Fruit fly (Drosophila melanogaster) whole organism, embryonic: ENCODE measurements around the gene dbe.

Experiments
- C15 ChIP-seq: fragments of 200-800 bp; sonication (Bioruptor generic); IDR thresholded peaks from 3 replicates; pipeline ENCODE4 v1.3.6; 2022; ENCODE audit warnings: missing biosample characterization, missing genetic modification characterization
- CG12659 ChIP-seq: fragments of 200-800 bp; sonication (Bioruptor generic); optimal IDR thresholded peaks from 3 replicates; lab custom pipeline; 2017; ENCODE audit warnings: mild to moderate bottlenecking, missing biosample characterization, missing genetic modification reagents, missing genetic modification characterization
- CG13424 ChIP-seq: fragments of 200-800 bp; sonication (Bioruptor generic); optimal IDR thresholded peaks from 2 replicates; lab custom pipeline; 2019; ENCODE audit warnings: missing biosample characterization, mild to moderate bottlenecking, missing genetic modification characterization, moderate library complexity
- CG17612 ChIP-seq: fragments of 200-800 bp; sonication (Bioruptor generic); IDR thresholded peaks from 2 replicates; pipeline ENCODE4 v1.3.6; 2022; ENCODE audit warnings: missing biosample characterization, missing genetic modification characterization
- CG1792 ChIP-seq: fragments of 200-800 bp; sonication (Bioruptor generic); optimal IDR thresholded peaks from 2 replicates; lab custom pipeline; 2016; ENCODE audit warnings: missing biosample characterization, missing genetic modification characterization
- CG18011 ChIP-seq: fragments of 200-800 bp; sonication (Bioruptor generic); optimal IDR thresholded peaks from 2 replicates; lab custom pipeline; 2017; ENCODE audit warnings: missing biosample characterization, missing genetic modification characterization, mild to moderate bottlenecking, moderate library complexity, missing genotype
- CG18619 ChIP-seq: fragments of 200-800 bp; sonication (Bioruptor generic); optimal IDR thresholded peaks from 3 replicates; lab custom pipeline; 2017; ENCODE audit warnings: missing biosample characterization, mild to moderate bottlenecking, missing genetic modification characterization
- CG30403 ChIP-seq: fragments of 200-800 bp; sonication (Bioruptor generic); optimal IDR thresholded peaks from 3 replicates; lab custom pipeline; 2016; ENCODE audit warnings: missing biosample characterization, missing genetic modification characterization
- CG31365 ChIP-seq: fragments of 200-800 bp; sonication (Bioruptor generic); optimal IDR thresholded peaks from 2 replicates; lab custom pipeline; 2018; ENCODE audit warnings: missing biosample characterization, mild to moderate bottlenecking, missing genetic modification characterization
- CG3995 ChIP-seq: fragments of 200-800 bp; sonication (Bioruptor generic); optimal IDR thresholded peaks from 3 replicates; lab custom pipeline; 2016; ENCODE audit warnings: missing biosample characterization, missing genetic modification characterization
- CG4404 ChIP-seq: fragments of 200-800 bp; sonication (Bioruptor generic); IDR thresholded peaks from 2 replicates; pipeline ENCODE4 v1.3.6; 2022; ENCODE audit warnings: missing biosample characterization, missing genetic modification characterization
- CG5180 ChIP-seq: fragments of 200-800 bp; sonication (Bioruptor generic); optimal IDR thresholded peaks from 3 replicates; lab custom pipeline; 2017; ENCODE audit warnings: missing biosample characterization, missing genetic modification characterization, mild to moderate bottlenecking, moderate library complexity, missing genetic modification reagents
- CG7786 ChIP-seq: fragments of 200-800 bp; sonication (Bioruptor generic); optimal IDR thresholded peaks from 2 replicates; lab custom pipeline; 2016; ENCODE audit warnings: missing biosample characterization, missing genetic modification characterization
- CG7839 ChIP-seq: fragments of 200-800 bp; sonication (Bioruptor generic); optimal IDR thresholded peaks from 3 replicates; lab custom pipeline; 2018; ENCODE audit warnings: missing biosample characterization, mild to moderate bottlenecking, missing genetic modification characterization, moderate library complexity
- CG7987 ChIP-seq: fragments of 200-800 bp; sonication (Bioruptor generic); optimal IDR thresholded peaks from 2 replicates; lab custom pipeline; 2018; ENCODE audit warnings: missing biosample characterization, mild to moderate bottlenecking, missing genetic modification characterization, moderate library complexity
- CG8359 ChIP-seq: fragments of 200-800 bp; sonication (Bioruptor generic); optimal IDR thresholded peaks from 2 replicates; lab custom pipeline; 2017; ENCODE audit warnings: missing biosample characterization, mild to moderate bottlenecking, missing genetic modification characterization, borderline replicate concordance
- CG8478 ChIP-seq: fragments of >200 bp; optimal IDR thresholded peaks from 2 replicates; lab custom pipeline; 2018
- CG9215 ChIP-seq: fragments of 200-800 bp; sonication (Bioruptor generic); IDR thresholded peaks from 2 replicates; pipeline ENCODE4 v1.3.6; 2022; ENCODE audit warnings: missing biosample characterization, missing genetic modification characterization
- CG9727 ChIP-seq: fragments of 200-800 bp; sonication (Bioruptor generic); optimal IDR thresholded peaks from 3 replicates; lab custom pipeline; 2017; ENCODE audit warnings: missing biosample characterization, mild to moderate bottlenecking, missing genetic modification characterization
- CTCF ChIP-seq: fragments of 200-800 bp; sonication (Bioruptor generic); optimal IDR thresholded peaks from 2 replicates; lab custom pipeline; 2017; ENCODE audit warnings: missing biosample characterization, mild to moderate bottlenecking, missing genetic modification characterization, moderate library complexity
- Dad ChIP-seq: fragments of 200-800 bp; sonication (Bioruptor generic); optimal IDR thresholded peaks from 3 replicates; lab custom pipeline; 2016; ENCODE audit warnings: missing biosample characterization, missing genetic modification characterization
- Dbx ChIP-seq: fragments of 200-800 bp; sonication (Bioruptor generic); IDR thresholded peaks from 3 replicates; pipeline ENCODE4 v1.3.6; 2022; ENCODE audit warnings: missing biosample characterization, missing genetic modification characterization
- Doc2 ChIP-seq: fragments of 200-800 bp; sonication (Bioruptor generic); IDR thresholded peaks from 2 replicates; pipeline ENCODE4 v1.3.6; 2022; ENCODE audit warnings: missing biosample characterization, missing genetic modification characterization
- Elba2 ChIP-seq: fragments of 200-800 bp; sonication (Bioruptor generic); optimal IDR thresholded peaks from 3 replicates; lab custom pipeline; 2016; ENCODE audit warnings: missing biosample characterization, missing genetic modification characterization
- Gug ChIP-seq: fragments of 200-800 bp; sonication (Bioruptor generic); IDR thresholded peaks from 4 replicates; pipeline ENCODE4 v1.3.6; 2022; ENCODE audit warnings: missing biosample characterization, missing genetic modification characterization
- Hr39 ChIP-seq: fragments of >200 bp; optimal IDR thresholded peaks from 2 replicates; lab custom pipeline; 2017
- Lpt ChIP-seq: fragments of >200 bp; optimal IDR thresholded peaks from 2 replicates; lab custom pipeline; 2018; ENCODE audit warnings: missing biosample characterization, missing genetic modification characterization
- Scr ChIP-seq: fragments of 200-800 bp; sonication (Bioruptor generic); IDR thresholded peaks from 2 replicates; pipeline ENCODE4 v1.3.6; 2022; ENCODE audit warnings: missing biosample characterization, missing genetic modification characterization; ENCODE audit not compliant: partially characterized antibody
- Taf1 ChIP-seq: fragments of 200-800 bp; sonication (Bioruptor generic); IDR thresholded peaks from 2 replicates; pipeline ENCODE4 v1.3.6; 2022; ENCODE audit warnings: missing biosample characterization, missing genetic modification characterization
- ase ChIP-seq: fragments of 200-800 bp; sonication (Bioruptor generic); IDR thresholded peaks from 3 replicates; pipeline ENCODE4 v1.3.6; 2022; ENCODE audit warnings: missing biosample characterization, missing genetic modification characterization
- ato ChIP-seq: fragments of 200-800 bp; sonication (Bioruptor generic); IDR thresholded peaks from 2 replicates; pipeline ENCODE4 v1.3.6; 2022; ENCODE audit warnings: missing biosample characterization, missing genetic modification characterization; ENCODE audit not compliant: partially characterized antibody
- br ChIP-seq: fragments of >200 bp; optimal IDR thresholded peaks from 2 replicates; lab custom pipeline; 2017
- btn ChIP-seq: fragments of 200-800 bp; sonication (Bioruptor generic); optimal IDR thresholded peaks from 2 replicates; lab custom pipeline; 2016; ENCODE audit warnings: missing biosample characterization, missing genetic modification characterization
- cas ChIP-seq: fragments of 200-800 bp; sonication (Bioruptor generic); IDR thresholded peaks from 2 replicates; pipeline ENCODE4 v1.3.6; 2022; ENCODE audit warnings: missing biosample characterization, missing genetic modification characterization
- chinmo ChIP-seq: fragments of 200-800 bp; sonication (Bioruptor generic); IDR thresholded peaks from 4 replicates; pipeline ENCODE4 v1.3.6; 2022; ENCODE audit warnings: missing biosample characterization, missing genetic modification characterization; ENCODE audit not compliant: partially characterized antibody
- da ChIP-seq: fragments of 200-800 bp; sonication (Bioruptor generic); optimal IDR thresholded peaks from 2 replicates; lab custom pipeline; 2016; ENCODE audit warnings: missing biosample characterization, missing genetic modification characterization
- dm ChIP-seq: fragments of 200-800 bp; sonication (Bioruptor generic); optimal IDR thresholded peaks from 3 replicates; lab custom pipeline; 2016; ENCODE audit warnings: missing biosample characterization, missing genetic modification characterization
- fd64A ChIP-seq: fragments of 200-800 bp; sonication (Bioruptor generic); optimal IDR thresholded peaks from 3 replicates; lab custom pipeline; 2018; ENCODE audit warnings: missing biosample characterization, mild to moderate bottlenecking, missing genetic modification characterization
- fu2 ChIP-seq: fragments of 200-800 bp; sonication (Bioruptor generic); optimal IDR thresholded peaks from 2 replicates; lab custom pipeline; 2016; ENCODE audit warnings: missing biosample characterization, missing genetic modification characterization
- gfzf ChIP-seq: fragments of 200-800 bp; sonication (Bioruptor generic); optimal IDR thresholded peaks from 2 replicates; lab custom pipeline; 2016; ENCODE audit warnings: missing biosample characterization, mild to moderate bottlenecking, missing genetic modification characterization, moderate library complexity
- grn ChIP-seq: fragments of 200-800 bp; sonication (Bioruptor generic); optimal IDR thresholded peaks from 3 replicates; lab custom pipeline; 2017; ENCODE audit warnings: missing biosample characterization, missing genetic modification characterization
- kay ChIP-seq: fragments of 200-800 bp; sonication (Bioruptor generic); optimal IDR thresholded peaks from 2 replicates; lab custom pipeline; 2016; ENCODE audit warnings: missing biosample characterization, missing genetic modification characterization
- mirr ChIP-seq: fragments of 200-800 bp; sonication (Bioruptor generic); optimal IDR thresholded peaks from 3 replicates; lab custom pipeline; 2018; ENCODE audit warnings: missing biosample characterization, mild to moderate bottlenecking, missing genetic modification characterization
- odd ChIP-seq: fragments of 200-800 bp; sonication (Bioruptor generic); optimal IDR thresholded peaks from 2 replicates; lab custom pipeline; 2017; ENCODE audit warnings: missing biosample characterization, mild to moderate bottlenecking, missing genetic modification characterization
- peb ChIP-seq: fragments of 200-800 bp; sonication (Bioruptor generic); IDR thresholded peaks from 2 replicates; pipeline ENCODE4 v1.3.6; 2022; ENCODE audit warnings: missing biosample characterization, missing genetic modification characterization
- sd ChIP-seq: fragments of 200-800 bp; sonication (Bioruptor generic); optimal IDR thresholded peaks from 3 replicates; lab custom pipeline; 2018; ENCODE audit warnings: missing biosample characterization, mild to moderate bottlenecking, missing genetic modification characterization, moderate library complexity
- sqz ChIP-seq: fragments of 200-800 bp; sonication (Bioruptor generic); optimal IDR thresholded peaks from 3 replicates; lab custom pipeline; 2018; ENCODE audit warnings: missing biosample characterization, mild to moderate bottlenecking, missing genetic modification characterization
- tna ChIP-seq: fragments of 200-800 bp; sonication (Bioruptor generic); IDR thresholded peaks from 2 replicates; pipeline ENCODE4 v1.3.6; 2022; ENCODE audit warnings: missing biosample characterization, missing genetic modification characterization; ENCODE audit not compliant: partially characterized antibody
- toy ChIP-seq: fragments of 200-800 bp; sonication (Bioruptor generic); IDR thresholded peaks from 2 replicates; pipeline ENCODE4 v1.3.6; 2022; ENCODE audit warnings: missing biosample characterization, missing genetic modification characterization
- wdn ChIP-seq: fragments of 200-800 bp; sonication (Bioruptor generic); IDR thresholded peaks from 2 replicates; pipeline ENCODE4 v1.3.6; 2022; ENCODE audit warnings: missing biosample characterization, missing genetic modification characterization
- zen ChIP-seq: fragments of 200-800 bp; sonication (Bioruptor generic); optimal IDR thresholded peaks from 3 replicates; lab custom pipeline; 2018; ENCODE audit warnings: missing biosample characterization, mild to moderate bottlenecking, missing genetic modification characterization, moderate library complexity
- zen2 ChIP-seq: fragments of 200-800 bp; sonication (Bioruptor generic); IDR thresholded peaks from 3 replicates; pipeline ENCODE4 v1.3.6; 2022; ENCODE audit warnings: missing biosample characterization, missing genetic modification characterization; ENCODE audit not compliant: partially characterized antibody

dbe gene

dm6 chr2L:857897-858517, 11.7 kb downstream of the dbe start:
- TF ChIP-seq fd64A (GFP tag; lab: Kevin White, UChicago) (no peak), CG7987 (GFP tag; lab: Kevin White, UChicago) (no peak), dm (GFP tag; lab: Kevin White, UChicago) (no peak), tna (GFP tag; lab: Robert Waterston, UW) (no peak), CG30403 (GFP tag; lab: Kevin White, UChicago) (peak; percentile 64), ato (GFP tag; lab: Robert Waterston, UW) (no peak), wdn (no peak), CG13424 (peak; percentile 53), ase (no peak), gfzf (GFP tag; lab: Kevin White, UChicago) (no peak), odd (GFP tag; lab: Kevin White, UChicago) (peak; percentile 46), zen (no peak), CG17612 (GFP tag; lab: Robert Waterston, UW) (no peak), chinmo (GFP tag; lab: Robert Waterston, UW) (0 out of 4 replicates have a peak, but pooled peaks have one; percentile 53), Dad (GFP tag; lab: Kevin White, UChicago) (no peak), br (lab: Kevin White, UChicago) (no peak), fu2 (GFP tag; lab: Kevin White, UChicago) (peak; percentile 16), CG18619 (GFP tag; lab: Kevin White, UChicago) (peak; percentile 8), Hr39 (lab: Kevin White, UChicago) (no peak), CG1792 (GFP tag; lab: Kevin White, UChicago) (no peak), CG4404 (GFP tag; lab: Robert Waterston, UW) (no peak), CG7786 (peak; percentile 35), C15 (GFP tag; lab: Robert Waterston, UW) (no peak), Gug (GFP tag; lab: Robert Waterston, UW) (peak; percentile 28; the same call in 2 of the 4 replicates), peb (no peak; the same call in 1 of the 2 replicates), sqz (GFP tag; lab: Kevin White, UChicago) (peak; percentile 7), Dbx (GFP tag; lab: Robert Waterston, UW) (no peak), CG12659 (GFP tag; lab: Kevin White, UChicago) (peak; percentile 62), CG8478 (lab: Kevin White, UChicago) (no peak), toy (GFP tag; lab: Robert Waterston, UW) (no peak), CG3995 (no peak), zen2 (GFP tag; lab: Robert Waterston, UW) (no peak), CG9215 (no peak), sd (tag; lab: Kevin White, UChicago) (no peak), CG18011 (GFP tag; lab: Kevin White, UChicago) (peak; percentile 18), cas (GFP tag; lab: Robert Waterston, UW) (no peak), CG31365 (tag; lab: Kevin White, UChicago) (no peak), CG8359 (GFP tag; lab: Kevin White, UChicago) (no peak), kay (GFP tag; lab: Kevin White, UChicago) (peak; percentile 13), Lpt (GFP tag; lab: Kevin White, UChicago) (no peak), Taf1 (GFP tag; lab: Robert Waterston, UW) (no peak), CG9727 (GFP tag; lab: Kevin White, UChicago) (peak; percentile 29), Scr (GFP tag; lab: Robert Waterston, UW) (no peak), mirr (GFP tag; lab: Kevin White, UChicago) (no peak), da (GFP tag; lab: Kevin White, UChicago) (no peak), CTCF (GFP tag; lab: Kevin White, UChicago) (no peak), btn (GFP tag; lab: Kevin White, UChicago) (peak; percentile 4), Doc2 (GFP tag; lab: Robert Waterston, UW) (no peak), Elba2 (GFP tag; lab: Kevin White, UChicago) (no peak), CG5180 (GFP tag; lab: Kevin White, UChicago) (peak; percentile 0), grn (GFP tag; lab: Kevin White, UChicago) (peak; percentile 9), CG7839 (tag; lab: Kevin White, UChicago) (peak; percentile 66)
